Worm (Caenorhabditis elegans) whole organism, L1 larva: ENCODE results near the gene F31E8.5.

Source experiments
- lin-13 ChIP-seq: fragments of 150-350 bp; optimal IDR thresholded peaks from 2 replicates; lab custom pipeline; 2014; ENCODE audit warnings: missing biosample characterization, missing genetic modification reagents, missing genetic modification characterization
- mdl-1 ChIP-seq, 2 experiments: fragments of 150-350 bp; optimal IDR thresholded peaks; 2 replicates each; lab custom pipeline; 2014 to 2017; ENCODE audit warnings: missing biosample characterization in 2 of 2, missing genetic modification characterization in 2 of 2, inconsistent platforms in 1 of 2
- nhr-20 ChIP-seq: sonication (generic microtip); optimal IDR thresholded peaks from 2 replicates; lab custom pipeline; 2016; ENCODE audit warnings: mild to moderate bottlenecking, missing genetic modification characterization, missing compliant biosample characterization
- sptf-1 ChIP-seq: fragments of 150-350 bp; optimal IDR thresholded peaks from 2 replicates; lab custom pipeline; 2014; ENCODE audit warnings: missing biosample characterization, missing genetic modification characterization

DNA sequence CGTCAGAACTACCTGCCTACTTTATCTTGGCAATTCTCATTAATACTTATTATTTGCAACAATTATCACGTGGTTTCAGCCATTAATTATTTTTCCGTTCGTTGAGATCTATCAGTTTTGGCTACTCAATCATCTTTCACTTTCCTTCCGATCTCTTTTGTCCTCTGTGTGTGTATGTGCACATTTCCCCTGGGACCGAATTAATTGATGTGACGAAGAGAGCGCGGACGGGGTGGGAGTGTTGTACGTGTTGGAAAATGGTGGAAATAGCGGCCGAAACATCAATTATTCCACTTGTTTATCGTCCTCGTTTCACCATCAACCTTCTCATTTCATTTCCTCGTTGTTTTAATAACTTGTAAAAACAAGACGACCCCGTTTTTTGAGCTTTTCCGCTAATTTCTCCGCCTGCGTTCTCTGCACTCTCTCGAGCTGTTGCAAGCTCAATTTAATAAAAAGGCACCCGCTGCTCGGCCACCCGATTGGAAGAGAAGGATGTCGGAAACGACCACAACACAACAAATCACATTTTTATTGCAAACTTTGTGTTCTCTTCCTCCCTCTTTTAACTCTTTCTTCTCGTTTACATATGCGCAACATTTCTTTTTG is 31.3 kb upstream of the F31E8.5 start:
- TF ChIP-seq sptf-1 (tag; lab: Kevin White, UChicago) (no peak), mdl-1 (tag; optimal IDR thresholded peaks at IDR 0.05; lab: Kevin White, UChicago) (peak in 1 of 2 experiments; percentile 8), lin-13 (no peak), nhr-20 (tag; lab: Kevin White, UChicago) (no peak)
